Worm (Caenorhabditis elegans) whole organism, L3 larva: Measurements from ENCODE around the gene F52H2.3.

Source experiments
- elt-3 ChIP-seq, 3 experiments: fragments of 150-350 bp in 1 of 3; sonication (generic microtip) in 2 of 3; optimal IDR thresholded peaks; 2 replicates in 2 of 3; 4 replicates in 1 of 3; lab custom pipeline; 2014 to 2017; ENCODE audit warnings: missing biosample characterization in 3 of 3, missing genetic modification characterization in 3 of 3
- nfya-1 ChIP-seq: sonication (generic microtip); optimal IDR thresholded peaks from 2 replicates; lab custom pipeline; 2017; ENCODE audit warnings: missing genetic modification characterization, mild to moderate bottlenecking, missing compliant biosample characterization, antibody characterized with exemption, moderate library complexity; ENCODE audit not compliant: insufficient read depth
- nhr-12 ChIP-seq: fragments of 150-350 bp; optimal IDR thresholded peaks from 2 replicates; lab custom pipeline; 2014; ENCODE audit warnings: missing biosample characterization, missing genetic modification characterization

DNA sequence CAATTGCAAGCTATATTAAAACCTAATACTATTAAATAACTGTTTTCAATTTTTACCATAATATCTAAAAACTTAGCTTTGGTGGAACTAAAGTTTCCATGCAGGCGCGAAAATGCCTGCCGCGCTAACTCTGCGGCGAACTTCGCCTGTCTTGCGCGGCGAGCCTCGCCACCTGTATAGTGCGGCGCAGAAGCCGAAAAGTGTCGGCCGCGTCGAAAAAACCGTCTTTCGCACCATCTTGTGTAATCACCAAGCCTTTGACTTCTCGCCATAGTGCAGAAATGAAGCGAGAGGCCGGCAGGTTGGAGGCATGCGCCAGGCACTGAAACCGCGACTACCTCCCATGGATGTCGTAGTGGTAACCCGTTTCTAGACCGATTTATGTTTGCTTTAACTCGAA, 10.6 kb upstream of the F52H2.3 start:
- TF ChIP-seq nfya-1 (tag; lab: Kevin White, UChicago): no peak
- TF ChIP-seq nhr-12 (tag; lab: Kevin White, UChicago): no peak
- no peak for TF ChIP-seq elt-3 (tag; optimal IDR thresholded peaks at IDR 0.05; lab: Kevin White, UChicago)
